Worm (Caenorhabditis elegans) whole organism, young adult: ENCODE results near the gene col-108.

Source experiments
- B0035.1 ChIP-seq: sonication (generic microtip); optimal IDR thresholded peaks from 2 replicates; lab custom pipeline; 2016; ENCODE audit warnings: missing genetic modification characterization, mild to moderate bottlenecking, missing compliant biosample characterization, missing genotype, missing genetic modification reagents
- B0261.1 ChIP-seq: sonication (generic microtip); optimal IDR thresholded peaks from 2 replicates; lab custom pipeline; 2016; ENCODE audit warnings: mild to moderate bottlenecking, missing genetic modification characterization, moderate library complexity, missing compliant biosample characterization
- C06A6.2 ChIP-seq: fragments of 200-800 bp; sonication (Bioruptor generic); conservative IDR thresholded peaks from 2 replicates; pipeline ENCODE4 v1.3.6; 2022; ENCODE audit warnings: missing genetic modification characterization, missing compliant biosample characterization
- F33H1.4 ChIP-seq: fragments of 200-800 bp; sonication (Bioruptor generic); IDR thresholded peaks from 2 replicates; pipeline ENCODE4 v1.3.6; 2022; ENCODE audit warnings: missing genetic modification reagents, missing genetic modification characterization, missing compliant biosample characterization
- T26A5.8 ChIP-seq: sonication (generic microtip); optimal IDR thresholded peaks from 2 replicates; lab custom pipeline; 2016; ENCODE audit warnings: missing genetic modification characterization, missing compliant biosample characterization
- Y53F4B.3 ChIP-seq: fragments of 200-800 bp; sonication (Bioruptor generic); IDR thresholded peaks from 2 replicates; pipeline ENCODE4 v1.3.6; 2022; ENCODE audit warnings: missing genetic modification reagents, missing genetic modification characterization, missing compliant biosample characterization
- ZK185.1 ChIP-seq: sonication (generic microtip); optimal IDR thresholded peaks from 2 replicates; lab custom pipeline; 2016; ENCODE audit warnings: mild to moderate bottlenecking, missing genetic modification characterization, missing compliant biosample characterization; ENCODE audit not compliant: poor library complexity, severe bottlenecking
- athp-1 ChIP-seq: sonication (generic microtip); optimal IDR thresholded peaks from 2 replicates; lab custom pipeline; 2017; ENCODE audit warnings: mild to moderate bottlenecking, missing genetic modification characterization, missing compliant biosample characterization
- attf-5 ChIP-seq: fragments of 200-800 bp; sonication (Bioruptor generic); optimal IDR thresholded peaks from 2 replicates; lab custom pipeline; 2018; ENCODE audit warnings: mild to moderate bottlenecking, missing genetic modification characterization, missing compliant biosample characterization
- ccch-3 ChIP-seq: fragments of 200-800 bp; sonication (Bioruptor generic); optimal IDR thresholded peaks from 2 replicates; lab custom pipeline; 2018; ENCODE audit warnings: mild to moderate bottlenecking, missing genetic modification characterization, missing compliant biosample characterization
- cebp-1 ChIP-seq, 2 experiments: fragments of 200-800 bp in 1 of 2; sonication (Bioruptor generic) in 1 of 2; sonication (generic microtip) in 1 of 2; IDR thresholded peaks in 1 of 2; optimal IDR thresholded peaks in 1 of 2; 2 replicates each; pipeline versions ENCODE4 v1.3.6 to Lab custom; 2017 to 2022; ENCODE audit warnings: missing compliant biosample characterization in 2 of 2, missing genetic modification characterization in 2 of 2, mild to moderate bottlenecking in 1 of 2, missing genetic modification reagents in 1 of 2, moderate library complexity in 1 of 2
- ceh-100 ChIP-seq: fragments of 200-800 bp; sonication (Bioruptor generic); IDR thresholded peaks from 2 replicates; pipeline ENCODE4 v1.3.6; 2022; ENCODE audit warnings: missing genetic modification reagents, missing genetic modification characterization, missing compliant biosample characterization
- ceh-40 ChIP-seq: fragments of 200-800 bp; sonication (Bioruptor generic); IDR thresholded peaks from 2 replicates; pipeline ENCODE4 v1.3.6; 2022; ENCODE audit warnings: missing genetic modification characterization, missing compliant biosample characterization
- dox-1 ChIP-seq: fragments of 200-800 bp; sonication (Bioruptor generic); IDR thresholded peaks from 2 replicates; pipeline ENCODE4 v1.3.6; 2022; ENCODE audit warnings: missing genetic modification reagents, missing genetic modification characterization, missing compliant biosample characterization
- dpff-1 ChIP-seq: sonication (generic microtip); optimal IDR thresholded peaks from 2 replicates; lab custom pipeline; 2017; ENCODE audit warnings: mild to moderate bottlenecking, missing genetic modification characterization, missing compliant biosample characterization
- egrh-3 ChIP-seq: fragments of 200-800 bp; sonication (Bioruptor generic); IDR thresholded peaks from 2 replicates; pipeline ENCODE4 v1.3.6; 2022; ENCODE audit warnings: missing genetic modification reagents, missing genetic modification characterization, missing compliant biosample characterization
- gei-17 ChIP-seq: fragments of 200-800 bp; sonication (Bioruptor generic); optimal IDR thresholded peaks from 2 replicates; lab custom pipeline; 2018; ENCODE audit warnings: mild to moderate bottlenecking, missing genetic modification characterization, missing compliant biosample characterization
- hlh-12 ChIP-seq: sonication (generic microtip); optimal IDR thresholded peaks from 2 replicates; lab custom pipeline; 2016; ENCODE audit warnings: missing genetic modification characterization, missing compliant biosample characterization
- hmg-1.2 ChIP-seq: fragments of 200-800 bp; sonication (Bioruptor generic); IDR thresholded peaks from 2 replicates; pipeline ENCODE4 v1.3.6; 2022; ENCODE audit warnings: missing genetic modification reagents, missing genetic modification characterization, missing compliant biosample characterization
- let-607 ChIP-seq, 2 experiments: fragments of 200-800 bp in 1 of 2; sonication (Bioruptor generic) in 1 of 2; sonication (generic microtip) in 1 of 2; optimal IDR thresholded peaks; 2 replicates each; lab custom pipeline; 2016 to 2018; ENCODE audit warnings: mild to moderate bottlenecking in 2 of 2, missing compliant biosample characterization in 2 of 2, missing genetic modification characterization in 2 of 2, moderate library complexity in 2 of 2, missing genotype in 1 of 2
- lin-26 ChIP-seq: fragments of 200-800 bp; sonication (Bioruptor generic); IDR thresholded peaks from 2 replicates; pipeline ENCODE4 v1.3.6; 2022; ENCODE audit warnings: missing genetic modification reagents, missing genetic modification characterization, missing compliant biosample characterization
- lin-40 ChIP-seq: sonication (generic microtip); optimal IDR thresholded peaks from 2 replicates; lab custom pipeline; 2016; ENCODE audit warnings: missing genetic modification characterization, mild to moderate bottlenecking, missing compliant biosample characterization, missing genotype, missing genetic modification reagents
- lir-1 ChIP-seq: fragments of 200-800 bp; sonication (Bioruptor generic); conservative IDR thresholded peaks from 2 replicates; pipeline ENCODE4 v1.3.6; 2022; ENCODE audit warnings: missing genetic modification reagents, missing genetic modification characterization, missing compliant biosample characterization
- lsl-1 ChIP-seq: fragments of 200-800 bp; sonication (Bioruptor generic); optimal IDR thresholded peaks from 2 replicates; lab custom pipeline; 2018; ENCODE audit warnings: mild to moderate bottlenecking, missing genetic modification characterization, moderate library complexity, missing compliant biosample characterization
- lsy-27 ChIP-seq: sonication (generic microtip); optimal IDR thresholded peaks from 2 replicates; lab custom pipeline; 2017; ENCODE audit warnings: missing genetic modification characterization, mild to moderate bottlenecking, missing compliant biosample characterization, antibody characterized with exemption, missing genotype, borderline replicate concordance; ENCODE audit not compliant: insufficient read depth
- madf-10 ChIP-seq: sonication (generic microtip); optimal IDR thresholded peaks from 2 replicates; lab custom pipeline; 2016; ENCODE audit warnings: mild to moderate bottlenecking, missing genetic modification characterization, missing compliant biosample characterization
- mcd-1 ChIP-seq: fragments of 200-800 bp; sonication (Bioruptor generic); IDR thresholded peaks from 2 replicates; pipeline ENCODE4 v1.3.6; 2022; ENCODE audit warnings: missing genetic modification reagents, missing genetic modification characterization, missing compliant biosample characterization
- mes-4 ChIP-seq: sonication (generic microtip); optimal IDR thresholded peaks from 2 replicates; lab custom pipeline; 2016; ENCODE audit warnings: missing genotype, missing genetic modification characterization, missing compliant biosample characterization
- nfyb-1 ChIP-seq: fragments of 200-800 bp; sonication (Bioruptor generic); IDR thresholded peaks from 2 replicates; pipeline ENCODE4 v1.3.6; 2022; ENCODE audit warnings: missing genetic modification reagents, missing genetic modification characterization, missing compliant biosample characterization
- nhr-120 ChIP-seq: fragments of 200-800 bp; sonication (Bioruptor generic); IDR thresholded peaks from 2 replicates; pipeline ENCODE4 v1.3.6; 2022; ENCODE audit warnings: missing genetic modification characterization, missing compliant biosample characterization
- nhr-80 ChIP-seq: sonication (generic microtip); optimal IDR thresholded peaks from 2 replicates; lab custom pipeline; 2016; ENCODE audit warnings: missing genetic modification characterization, missing compliant biosample characterization
- pha-4 ChIP-seq: fragments of 150-350 bp; sonication (generic microtip); optimal IDR thresholded peaks from 2 replicates; lab custom pipeline; 2014; ENCODE audit warnings: missing biosample characterization, missing genetic modification reagents, missing genetic modification characterization
- sdz-38 ChIP-seq: sonication (generic microtip); optimal IDR thresholded peaks from 2 replicates; lab custom pipeline; 2016; ENCODE audit warnings: missing genotype, missing genetic modification characterization, missing compliant biosample characterization
- sea-2 ChIP-seq: fragments of 200-800 bp; sonication (Bioruptor generic); IDR thresholded peaks from 2 replicates; pipeline ENCODE4 v1.3.6; 2022; ENCODE audit warnings: missing genetic modification characterization, missing compliant biosample characterization
- snpc-3.4 ChIP-seq: sonication (generic microtip); optimal IDR thresholded peaks from 2 replicates; lab custom pipeline; 2017; ENCODE audit warnings: missing genetic modification characterization, mild to moderate bottlenecking, missing compliant biosample characterization, antibody characterized with exemption, moderate library complexity, missing genotype, missing genetic modification reagents
- somi-1 ChIP-seq: fragments of 200-800 bp; sonication (Bioruptor generic); optimal IDR thresholded peaks from 2 replicates; lab custom pipeline; 2018; ENCODE audit warnings: mild to moderate bottlenecking, missing genetic modification characterization, missing compliant biosample characterization
- unc-130 ChIP-seq: sonication (generic microtip); optimal IDR thresholded peaks from 2 replicates; lab custom pipeline; 2016; ENCODE audit warnings: missing genetic modification reagents, missing genetic modification characterization, missing compliant biosample characterization
- zfh-2 ChIP-seq: fragments of 200-800 bp; sonication (Bioruptor generic); conservative IDR thresholded peaks from 2 replicates; pipeline ENCODE4 v1.3.6; 2022; ENCODE audit warnings: missing genetic modification reagents, missing genetic modification characterization, missing compliant biosample characterization
- ztf-22 ChIP-seq: fragments of 200-800 bp; sonication (Bioruptor generic); optimal IDR thresholded peaks from 2 replicates; lab custom pipeline; 2018; ENCODE audit warnings: mild to moderate bottlenecking, missing genetic modification characterization, moderate library complexity, missing compliant biosample characterization
- ztf-3 ChIP-seq: fragments of 200-800 bp; sonication (Bioruptor generic); optimal IDR thresholded peaks from 2 replicates; lab custom pipeline; 2018; ENCODE audit warnings: mild to moderate bottlenecking, missing genetic modification characterization, missing compliant biosample characterization

The col-108 gene

ce11 chrIV:1739366-1740104 is 28.9 kb upstream of the col-108 start:
- TF ChIP-seq zfh-2 (GFP tag; lab: Robert Waterston, UW) = peak; percentile 92
- TF ChIP-seq ceh-40 (GFP tag; lab: Robert Waterston, UW) = no peak
- peak; percentile 41; the same call in 1 of the 2 replicates for TF ChIP-seq nfyb-1 (GFP tag; lab: Robert Waterston, UW)
- 0 out of 2 replicates have a peak, but pooled peaks have one; percentile 30 for TF ChIP-seq lin-26
- TF ChIP-seq attf-5 (GFP tag; lab: Kevin White, UChicago) = peak; percentile 22
- peak; percentile 57; the same call in 1 of the 2 replicates for TF ChIP-seq hmg-1.2 (GFP tag; lab: Robert Waterston, UW)
- no peak for TF ChIP-seq dpff-1 (tag; lab: Kevin White, UChicago)
- no peak for TF ChIP-seq lin-40 (tag; lab: Kevin White, UChicago)
- TF ChIP-seq dox-1 = 0 out of 2 replicates have a peak, but pooled peaks have one; percentile 24
- TF ChIP-seq F33H1.4 (GFP tag; lab: Robert Waterston, UW) = peak; percentile 50
- TF ChIP-seq cebp-1 (GFP tag; IDR thresholded peaks at IDR 0.05; lab: Robert Waterston, UW) = no peak
- TF ChIP-seq cebp-1 (tag; optimal IDR thresholded peaks at IDR 0.05; lab: Kevin White, UChicago) = peak; percentile 43
- no peak for TF ChIP-seq nhr-120 (GFP tag; lab: Robert Waterston, UW)
- no peak for TF ChIP-seq lsy-27 (tag; lab: Kevin White, UChicago)
- TF ChIP-seq let-607 (tag; optimal IDR thresholded peaks at IDR 0.05; lab: Kevin White, UChicago) = peak; percentile 46 to 83
- TF ChIP-seq Y53F4B.3 (GFP tag; lab: Robert Waterston, UW) = no peak
- TF ChIP-seq madf-10 = peak; percentile 66
- peak; percentile 22; the same call in 1 of the 2 replicates for TF ChIP-seq mcd-1 (GFP tag; lab: Robert Waterston, UW)
- TF ChIP-seq nhr-80 (tag; lab: Kevin White, UChicago) = peak; percentile 51

ce11 chrIV:1740105-1741023 is 28.0 kb upstream of the col-108 start, which contains the start of gene ptpn-22:
ptpn-22 (minus strand) TSS chrIV:1740262.
- TF ChIP-seq unc-130 (GFP tag; lab: Kevin White, UChicago) (no peak), hmg-1.2 (GFP tag; lab: Robert Waterston, UW) (no peak), hlh-12 (tag; lab: Kevin White, UChicago) (no peak), let-607 (tag; optimal IDR thresholded peaks at IDR 0.05; lab: Kevin White, UChicago) (peak; percentile 55 to 56), gei-17 (no peak), ccch-3 (GFP tag; lab: Kevin White, UChicago) (no peak)

ce11 chrIV:1745453-1746051 is 22.8 kb upstream of the col-108 start, which contains the start of the genes Y41D4A.6 and Y41D4A.4:
Y41D4A.6 (minus strand) TSS chrIV:1745503.
Y41D4A.4 (plus strand) TSS chrIV:1746001.
- TF ChIP-seq ztf-3 (GFP tag; lab: Kevin White, UChicago) (no peak), B0261.1 (tag; lab: Kevin White, UChicago) (peak; percentile 3), lir-1 (GFP tag; lab: Robert Waterston, UW) (peak; percentile 56; the same call in 1 of the 2 replicates), sea-2 (GFP tag; lab: Robert Waterston, UW) (no peak), ZK185.1 (tag; lab: Kevin White, UChicago) (peak; percentile 56), somi-1 (GFP tag; lab: Kevin White, UChicago) (peak; percentile 31), B0035.1 (tag; lab: Kevin White, UChicago) (peak; percentile 38), hlh-12 (tag; lab: Kevin White, UChicago) (no peak), lsl-1 (peak; percentile 70), sdz-38 (tag; lab: Kevin White, UChicago) (no peak), snpc-3.4 (tag; lab: Kevin White, UChicago) (peak; percentile 67), athp-1 (tag; lab: Kevin White, UChicago) (peak; percentile 73), C06A6.2 (GFP tag; lab: Robert Waterston, UW) (no peak), egrh-3 (GFP tag; lab: Robert Waterston, UW) (peak; percentile 76), mes-4 (tag; lab: Kevin White, UChicago) (no peak), pha-4 (tag; lab: Kevin White, UChicago) (no peak), T26A5.8 (tag; lab: Kevin White, UChicago) (no peak), ceh-100 (GFP tag; lab: Robert Waterston, UW) (peak; percentile 99), ztf-22 (no peak)
